Worm (Caenorhabditis elegans) whole organism, midembryonic: ENCODE measurements around the gene fask-1.

Experiments used
- T22C8.4 ChIP-seq: fragments of 200-800 bp; sonication (Bioruptor generic); IDR thresholded peaks from 2 replicates; pipeline ENCODE4 v1.3.6; 2022; ENCODE audit warnings: missing genetic modification characterization, missing compliant biosample characterization
- cog-1 ChIP-seq: sonication (generic microtip); optimal IDR thresholded peaks from 2 replicates; lab custom pipeline; 2016; ENCODE audit warnings: missing genetic modification characterization, missing compliant biosample characterization
- flt-1 ChIP-seq: fragments of 200-800 bp; sonication (Bioruptor generic); IDR thresholded peaks from 2 replicates; pipeline ENCODE4 v1.3.6; 2022; ENCODE audit warnings: missing genetic modification characterization, missing compliant biosample characterization
- klf-2 ChIP-seq: fragments of 200-800 bp; sonication (Bioruptor generic); conservative IDR thresholded peaks from 2 replicates; pipeline ENCODE4 v1.3.6; 2022; ENCODE audit warnings: missing genetic modification reagents, missing genetic modification characterization, missing compliant biosample characterization
- med-1 ChIP-seq: sonication (generic microtip); optimal IDR thresholded peaks from 2 replicates; lab custom pipeline; 2017; ENCODE audit warnings: missing genetic modification characterization, mild to moderate bottlenecking, missing compliant biosample characterization, antibody characterized with exemption, missing genetic modification reagents; ENCODE audit not compliant: insufficient read depth
- ref-1 ChIP-seq: fragments of 200-800 bp; sonication (Bioruptor generic); conservative IDR thresholded peaks from 2 replicates; pipeline ENCODE4 v1.3.6; 2022; ENCODE audit warnings: missing genetic modification reagents, missing genetic modification characterization, missing compliant biosample characterization
- tab-1 ChIP-seq: fragments of 200-800 bp; sonication (Bioruptor generic); IDR thresholded peaks from 2 replicates; pipeline ENCODE4 v1.3.6; 2022; ENCODE audit warnings: missing genetic modification characterization, missing compliant biosample characterization
- ztf-23 ChIP-seq: fragments of 200-800 bp; sonication (Bioruptor generic); IDR thresholded peaks from 2 replicates; pipeline ENCODE4 v1.3.6; 2022; ENCODE audit warnings: missing genetic modification reagents, missing genetic modification characterization, missing compliant biosample characterization
- ztf-29 ChIP-seq: fragments of 200-800 bp; sonication (Bioruptor generic); IDR thresholded peaks from 2 replicates; pipeline ENCODE4 v1.3.6; 2022; ENCODE audit warnings: missing genetic modification reagents, missing genetic modification characterization, missing compliant biosample characterization

DNA sequence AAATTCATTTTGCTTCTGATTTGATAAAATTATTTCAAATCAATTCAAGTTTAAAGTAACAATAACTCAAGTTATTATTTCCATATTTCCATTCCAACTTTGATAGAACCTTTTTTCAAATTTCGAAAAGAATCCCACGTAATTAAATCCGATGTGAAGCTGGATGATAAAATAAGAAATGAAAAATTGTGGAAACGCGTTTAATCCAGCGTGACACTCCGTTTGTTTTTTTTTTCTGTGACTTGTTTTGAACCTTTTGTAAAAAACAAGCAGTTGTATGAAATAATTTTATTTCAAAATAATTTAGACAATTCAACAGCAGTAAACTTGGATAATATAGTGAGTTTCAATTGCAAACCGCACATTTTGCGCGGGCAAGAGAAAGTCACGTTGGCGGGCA lies 47.9 kb upstream of the fask-1 start, which contains the start of gene F49E11.7:
- TF ChIP-seq ref-1 (GFP tag; lab: Robert Waterston, UW) (no peak), flt-1 (GFP tag; lab: Robert Waterston, UW) (no peak), ztf-23 (GFP tag; lab: Robert Waterston, UW) (no peak), cog-1 (tag; lab: Kevin White, UChicago) (no peak), med-1 (GFP tag; lab: Kevin White, UChicago) (no peak), tab-1 (GFP tag; lab: Robert Waterston, UW) (no peak), T22C8.4 (GFP tag; lab: Robert Waterston, UW) (no peak), klf-2 (GFP tag; lab: Robert Waterston, UW) (no peak), ztf-29 (GFP tag; lab: Robert Waterston, UW) (no peak)
